Worm (Caenorhabditis elegans): ENCODE results near the gene C06E4.3.

The C06E4.3 gene

DNA sequence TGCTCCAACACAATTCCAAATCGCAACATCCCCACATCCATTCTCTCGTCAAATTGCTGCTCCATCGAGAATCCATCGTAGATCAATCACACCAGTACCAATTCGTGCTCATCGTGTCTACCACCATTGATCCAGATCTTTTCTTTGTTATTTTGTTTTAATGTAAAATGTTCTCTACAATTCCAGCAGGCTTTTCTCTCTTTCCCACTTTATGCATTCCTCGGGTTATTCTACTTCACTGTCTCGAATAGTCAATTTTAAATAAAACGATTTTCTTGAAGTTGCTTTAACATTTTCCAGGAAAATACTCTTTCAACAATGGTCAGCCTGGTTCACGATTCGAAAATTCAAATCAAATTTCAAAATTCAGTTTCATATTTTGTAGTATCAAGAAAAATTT lies 22.3 kb downstream of the C06E4.3 start, which contains the start of gene C06E4.1:
TSS of gene C06E4.1 (plus strand) at position 301 of the 400 bp plus-strand sequence.
- no peak for TF ChIP-seq elt-1 (tag; optimal IDR thresholded peaks at IDR 0.05; ENCODE audit: borderline replicate concordance, insufficient read depth)
- TF ChIP-seq sptf-1 (tag; optimal IDR thresholded peaks at IDR 0.05) = no peak
- TF ChIP-seq zip-8 (tag; optimal IDR thresholded peaks at IDR 0.05) = no peak
- no peak for TF ChIP-seq sem-2 (GFP tag; optimal IDR thresholded peaks at IDR 0.05)
- TF ChIP-seq ham-2 (GFP tag; optimal IDR thresholded peaks at IDR 0.05) = no peak
- no peak for TF ChIP-seq ceh-83 (GFP tag; optimal IDR thresholded peaks at IDR 0.05)
- TF ChIP-seq lin-32 (GFP tag; optimal IDR thresholded peaks at IDR 0.05) = no peak
- TF ChIP-seq unc-39 (tag; optimal IDR thresholded peaks at IDR 0.05) = no peak
- no peak for TF ChIP-seq ceh-43 (GFP tag; optimal IDR thresholded peaks at IDR 0.05)
- TF ChIP-seq mep-1 (tag; optimal IDR thresholded peaks at IDR 0.05) = no peak
- no peak for TF ChIP-seq M03D4.4 (tag; optimal IDR thresholded peaks at IDR 0.05)
- TF ChIP-seq nhr-237 (tag; optimal IDR thresholded peaks at IDR 0.05) = no peak
- no peak for TF ChIP-seq unc-62 (GFP tag; optimal IDR thresholded peaks at IDR 0.05)
- no peak for TF ChIP-seq ceh-39 (tag; optimal IDR thresholded peaks at IDR 0.05)
- no peak for TF ChIP-seq blmp-1 (tag; optimal IDR thresholded peaks at IDR 0.05)
- no peak for TF ChIP-seq lsy-2 (tag; optimal IDR thresholded peaks at IDR 0.05)

DNA sequence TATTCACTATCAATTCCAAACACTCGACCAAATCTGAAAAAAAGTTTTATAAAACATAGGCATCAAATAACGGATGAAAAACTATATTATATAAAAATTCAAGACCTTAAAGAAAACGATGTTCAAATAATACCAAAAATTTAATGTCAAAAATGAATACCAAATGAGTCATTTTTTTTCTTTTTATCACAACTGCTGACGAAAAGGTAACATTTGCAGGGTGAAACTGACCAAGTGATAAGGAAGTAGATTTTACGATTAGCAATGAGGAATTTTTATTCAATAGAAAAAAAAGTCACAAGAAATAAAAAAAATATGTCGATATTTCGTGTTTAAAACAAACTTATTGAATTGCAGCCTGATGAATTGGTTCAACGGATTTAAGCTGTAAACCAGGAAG lies 25.2 kb downstream of the C06E4.3 start, which contains the start of gene C06E4.8:
TSS of gene C06E4.8 (minus strand) at position 37 of the 400 bp plus-strand sequence.
- TF ChIP-seq nhr-76 (tag; optimal IDR thresholded peaks at IDR 0.05) (no peak), cnd-1 (tag; optimal IDR thresholded peaks at IDR 0.05) (no peak), sem-2 (GFP tag; optimal IDR thresholded peaks at IDR 0.05) (no peak), unc-39 (tag; optimal IDR thresholded peaks at IDR 0.05) (no peak), ceh-43 (GFP tag; optimal IDR thresholded peaks at IDR 0.05) (no peak), hlh-1 (tag; optimal IDR thresholded peaks at IDR 0.05) (no peak), lin-32 (GFP tag; optimal IDR thresholded peaks at IDR 0.05) (no peak), elt-1 (tag; optimal IDR thresholded peaks at IDR 0.05; ENCODE audit: borderline replicate concordance, insufficient read depth) (no peak)

DNA sequence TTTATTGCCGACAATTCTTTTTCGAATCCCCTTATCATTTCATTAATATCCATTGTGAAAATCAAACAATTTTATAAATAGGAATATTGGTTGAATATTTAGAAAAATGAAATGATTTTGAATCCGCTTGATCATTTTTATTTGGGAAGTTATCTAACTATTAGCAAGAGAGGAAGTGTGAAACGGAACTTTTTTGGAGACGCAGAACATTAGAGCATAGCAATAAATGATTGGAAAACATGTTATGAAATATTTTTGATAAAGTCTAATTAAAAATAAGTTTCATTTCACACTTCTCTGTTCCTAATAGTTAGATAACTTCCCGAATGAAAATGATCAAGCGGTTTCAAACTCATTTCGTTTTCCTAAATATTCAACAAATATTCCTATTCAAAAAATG lies 26.8 kb downstream of the C06E4.3 start, which contains the start of gene F42C5.3:
TSS of gene F42C5.3 (minus strand) at position 101 of the 400 bp plus-strand sequence.
- no peak for TF ChIP-seq M03D4.4 (tag; optimal IDR thresholded peaks at IDR 0.05)
- TF ChIP-seq unc-120 (tag; optimal IDR thresholded peaks at IDR 0.05; ENCODE audit: poor library complexity, severe bottlenecking) = no peak
- no peak for TF ChIP-seq ham-2 (GFP tag; optimal IDR thresholded peaks at IDR 0.05)
- no peak for TF ChIP-seq bed-3 (GFP tag; optimal IDR thresholded peaks at IDR 0.05)
- TF ChIP-seq ces-1 (GFP tag; optimal IDR thresholded peaks at IDR 0.05) = no peak
- TF ChIP-seq flh-1 (GFP tag; optimal IDR thresholded peaks at IDR 0.05) = no peak
- TF ChIP-seq ztf-11 (tag; optimal IDR thresholded peaks at IDR 0.05) = no peak

DNA sequence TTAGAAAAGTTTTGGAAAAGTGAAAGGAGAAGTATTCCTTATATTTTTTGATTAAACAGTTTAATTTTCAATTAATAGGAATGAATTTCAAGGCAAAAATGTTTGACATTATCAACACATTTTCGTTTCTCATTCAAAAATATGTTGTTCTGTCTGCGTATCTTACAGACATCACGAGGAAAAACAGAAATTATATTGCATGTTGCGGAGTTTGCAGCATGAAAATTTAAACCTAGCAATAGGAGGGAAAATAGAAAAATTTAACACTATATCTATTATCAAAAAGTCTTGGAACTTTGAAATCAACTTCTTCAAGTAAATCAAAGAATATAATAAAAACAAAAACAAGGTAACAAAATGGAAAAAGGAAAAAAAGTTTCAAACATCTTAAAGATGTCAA lies 30.4 kb downstream of the C06E4.3 start:
- no peak for TF ChIP-seq nhr-2 (tag; optimal IDR thresholded peaks at IDR 0.05)
- TF ChIP-seq bed-3 (GFP tag; optimal IDR thresholded peaks at IDR 0.05) = no peak
- TF ChIP-seq lsy-2 (tag; optimal IDR thresholded peaks at IDR 0.05) = no peak
- TF ChIP-seq cnd-1 (tag; optimal IDR thresholded peaks at IDR 0.05) = no peak
- no peak for TF ChIP-seq zip-8 (tag; optimal IDR thresholded peaks at IDR 0.05)
- TF ChIP-seq flh-1 (GFP tag; optimal IDR thresholded peaks at IDR 0.05) = no peak
- TF ChIP-seq unc-120 (tag; optimal IDR thresholded peaks at IDR 0.05; ENCODE audit: poor library complexity, severe bottlenecking) = no peak
- no peak for TF ChIP-seq ceh-43 (GFP tag; optimal IDR thresholded peaks at IDR 0.05)
- TF ChIP-seq ceh-83 (GFP tag; optimal IDR thresholded peaks at IDR 0.05) = no peak
- no peak for TF ChIP-seq M03D4.4 (tag; optimal IDR thresholded peaks at IDR 0.05)
- no peak for TF ChIP-seq ces-1 (GFP tag; optimal IDR thresholded peaks at IDR 0.05)
- no peak for TF ChIP-seq nhr-28 (tag; optimal IDR thresholded peaks at IDR 0.05)

DNA sequence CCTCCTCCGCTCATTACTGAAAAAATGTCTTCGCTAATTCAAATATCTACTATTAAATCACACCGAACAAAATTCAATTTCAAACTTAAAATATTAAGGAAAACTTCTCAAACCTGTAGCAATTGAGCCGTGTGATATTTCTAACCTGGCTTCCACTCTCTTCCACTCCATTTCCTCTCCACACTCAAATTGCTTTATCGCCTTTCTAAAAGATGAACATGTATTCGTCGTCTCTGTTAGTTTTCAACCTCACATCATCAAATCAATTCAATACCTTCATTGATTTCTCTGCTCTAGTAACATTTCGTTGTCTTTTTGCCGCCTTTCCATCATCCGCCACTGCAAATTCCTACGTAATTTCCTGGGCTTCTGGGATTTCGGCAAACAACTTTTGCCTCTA lies 31.3 kb downstream of the C06E4.3 start, which contains the start of gene F42C5.4:
TSS of gene F42C5.4 (minus strand) at position 171 of the 400 bp plus-strand sequence.
- TF ChIP-seq ceh-83 (GFP tag; optimal IDR thresholded peaks at IDR 0.05) = no peak
- no peak for TF ChIP-seq mls-2 (tag; optimal IDR thresholded peaks at IDR 0.05)
- TF ChIP-seq lin-13 (tag; optimal IDR thresholded peaks at IDR 0.05) = no peak
- no peak for TF ChIP-seq blmp-1 (tag; optimal IDR thresholded peaks at IDR 0.05)
- no peak for TF ChIP-seq ham-2 (GFP tag; optimal IDR thresholded peaks at IDR 0.05)
- no peak for TF ChIP-seq ces-1 (GFP tag; optimal IDR thresholded peaks at IDR 0.05)
- TF ChIP-seq ztf-11 (tag; optimal IDR thresholded peaks at IDR 0.05) = no peak
- no peak for TF ChIP-seq bed-3 (GFP tag; optimal IDR thresholded peaks at IDR 0.05)
- no peak for TF ChIP-seq snpc-4 (tag; optimal IDR thresholded peaks at IDR 0.05)
- no peak for TF ChIP-seq cnd-1 (tag; optimal IDR thresholded peaks at IDR 0.05)
- no peak for TF ChIP-seq sem-2 (GFP tag; optimal IDR thresholded peaks at IDR 0.05)
- TF ChIP-seq zip-8 (tag; optimal IDR thresholded peaks at IDR 0.05) = no peak
- no peak for TF ChIP-seq unc-39 (tag; optimal IDR thresholded peaks at IDR 0.05)
- no peak for TF ChIP-seq elt-1 (tag; optimal IDR thresholded peaks at IDR 0.05; ENCODE audit: borderline replicate concordance, insufficient read depth)

Measured in whole organism, mixed stage, embryonic.